Fruit fly (Drosophila melanogaster) whole organism, embryonic: Measurements from ENCODE around the gene Osi21.
A peak's percentile ranks its signal among the peaks of the same experiment; 100 is the strongest.

Experiments used
- Bdp1 ChIP-seq: fragments of 200-800 bp; sonication (Bioruptor generic); optimal IDR thresholded peaks from 3 replicates; lab custom pipeline; 2016; ENCODE audit warnings: missing biosample characterization, missing genetic modification characterization
- Bteb2 ChIP-seq: fragments of 200-800 bp; sonication (Bioruptor generic); optimal IDR thresholded peaks from 2 replicates; lab custom pipeline; 2016; ENCODE audit warnings: missing biosample characterization, missing genetic modification characterization
- CG10147 ChIP-seq: fragments of 200-800 bp; sonication (Bioruptor generic); optimal IDR thresholded peaks from 2 replicates; lab custom pipeline; 2019; ENCODE audit warnings: missing biosample characterization, mild to moderate bottlenecking, missing genetic modification characterization, moderate library complexity
- CG11456 ChIP-seq: fragments of 200-800 bp; sonication (Bioruptor generic); IDR thresholded peaks from 3 replicates; pipeline ENCODE4 v1.3.6; 2022; ENCODE audit warnings: missing biosample characterization, missing genetic modification characterization
- CG12744 ChIP-seq: fragments of 200-800 bp; sonication (Bioruptor generic); optimal IDR thresholded peaks from 2 replicates; lab custom pipeline; 2016; ENCODE audit warnings: missing biosample characterization, missing genetic modification characterization
- CG14965 ChIP-seq: fragments of 200-800 bp; sonication (Bioruptor generic); optimal IDR thresholded peaks from 2 replicates; lab custom pipeline; 2016; ENCODE audit warnings: missing biosample characterization, missing genetic modification characterization, borderline replicate concordance
- CG16815 ChIP-seq: fragments of 200-800 bp; sonication (Bioruptor generic); optimal IDR thresholded peaks from 3 replicates; lab custom pipeline; 2017; ENCODE audit warnings: missing biosample characterization, mild to moderate bottlenecking, missing genetic modification characterization
- CG17186 ChIP-seq: fragments of 200-800 bp; sonication (Bioruptor generic); optimal IDR thresholded peaks from 3 replicates; lab custom pipeline; 2017; ENCODE audit warnings: missing biosample characterization, missing genetic modification reagents, missing genetic modification characterization
- CG17328 ChIP-seq: fragments of 200-800 bp; sonication (Bioruptor generic); IDR thresholded peaks from 2 replicates; pipeline ENCODE4 v1.3.6; 2022; ENCODE audit warnings: missing biosample characterization, missing genetic modification characterization
- CG18262 ChIP-seq: fragments of 200-800 bp; optimal IDR thresholded peaks from 3 replicates; lab custom pipeline; 2019; ENCODE audit warnings: missing biosample characterization, mild to moderate bottlenecking, missing genetic modification characterization, moderate library complexity
- CG18476 ChIP-seq: fragments of 200-800 bp; sonication (Bioruptor generic); optimal IDR thresholded peaks from 2 replicates; lab custom pipeline; 2016; ENCODE audit warnings: missing biosample characterization, mild to moderate bottlenecking, missing genetic modification characterization
- CG33213 ChIP-seq: fragments of 200-800 bp; sonication (Bioruptor generic); optimal IDR thresholded peaks from 3 replicates; lab custom pipeline; 2016; ENCODE audit warnings: missing biosample characterization, missing genetic modification characterization
- CG3407 ChIP-seq: fragments of 200-800 bp; sonication (Bioruptor generic); optimal IDR thresholded peaks from 2 replicates; lab custom pipeline; 2018; ENCODE audit warnings: missing biosample characterization, mild to moderate bottlenecking, missing genetic modification characterization
- CG4328 ChIP-seq: fragments of 200-800 bp; sonication (Bioruptor generic); optimal IDR thresholded peaks from 3 replicates; lab custom pipeline; 2017; ENCODE audit warnings: missing biosample characterization, missing genetic modification reagents, missing genetic modification characterization
- CG4820 ChIP-seq: fragments of 200-800 bp; sonication (Bioruptor generic); optimal IDR thresholded peaks from 3 replicates; lab custom pipeline; 2016; ENCODE audit warnings: missing biosample characterization, missing genetic modification characterization
- CG7556 ChIP-seq: fragments of 200-800 bp; sonication (Bioruptor generic); optimal IDR thresholded peaks from 2 replicates; lab custom pipeline; 2017; ENCODE audit warnings: missing biosample characterization, mild to moderate bottlenecking, missing genetic modification characterization
- CG7786 ChIP-seq: fragments of 200-800 bp; sonication (Bioruptor generic); optimal IDR thresholded peaks from 2 replicates; lab custom pipeline; 2016; ENCODE audit warnings: missing biosample characterization, missing genetic modification characterization
- CG9437 ChIP-seq: fragments of 200-800 bp; sonication (Bioruptor generic); optimal IDR thresholded peaks from 2 replicates; lab custom pipeline; 2018; ENCODE audit warnings: missing biosample characterization, mild to moderate bottlenecking, missing genetic modification characterization
- CG9817 ChIP-seq: fragments of 200-800 bp; sonication (Bioruptor generic); optimal IDR thresholded peaks from 2 replicates; lab custom pipeline; 2018; ENCODE audit warnings: missing biosample characterization, mild to moderate bottlenecking, missing genetic modification characterization, moderate library complexity
- Fer2 ChIP-seq: fragments of 200-800 bp; sonication (Bioruptor generic); optimal IDR thresholded peaks from 2 replicates; lab custom pipeline; 2018; ENCODE audit warnings: missing biosample characterization, mild to moderate bottlenecking, missing genetic modification characterization, moderate library complexity
- Hr78 ChIP-seq, 2 experiments: fragments of 200-800 bp in 1 of 2; fragments of >200 bp in 1 of 2; sonication (Bioruptor generic) in 1 of 2; optimal IDR thresholded peaks; 2 replicates each; lab custom pipeline; 2017 to 2019; ENCODE audit warnings: missing biosample characterization in 2 of 2, missing genetic modification characterization in 2 of 2, mild to moderate bottlenecking in 1 of 2, moderate library complexity in 1 of 2
- MTF-1 ChIP-seq: fragments of 200-800 bp; sonication (Bioruptor generic); optimal IDR thresholded peaks from 2 replicates; lab custom pipeline; 2018; ENCODE audit warnings: missing biosample characterization, mild to moderate bottlenecking, missing genetic modification characterization, borderline replicate concordance
- Med ChIP-seq: fragments of 200-800 bp; sonication (Bioruptor generic); peaks from one replicate; lab custom pipeline; 2016; ENCODE audit warnings: missing biosample characterization, missing genetic modification characterization, mild to moderate bottlenecking, inconsistent platforms, moderate library complexity
- Neu2 ChIP-seq: fragments of 200-800 bp; sonication (Bioruptor generic); optimal IDR thresholded peaks from 3 replicates; lab custom pipeline; 2016; ENCODE audit warnings: missing biosample characterization, missing genetic modification characterization, borderline replicate concordance
- Opbp ChIP-seq: fragments of 200-800 bp; sonication (Bioruptor generic); IDR thresholded peaks from 3 replicates; pipeline ENCODE4 v1.3.6; 2022; ENCODE audit warnings: missing biosample characterization, missing genetic modification characterization; ENCODE audit not compliant: partially characterized antibody
- Six4 ChIP-seq: fragments of 200-800 bp; sonication (Bioruptor generic); optimal IDR thresholded peaks from 2 replicates; lab custom pipeline; 2016; ENCODE audit warnings: missing biosample characterization, missing genetic modification characterization
- Xbp1 ChIP-seq: fragments of 200-800 bp; sonication (Bioruptor generic); optimal IDR thresholded peaks from 3 replicates; lab custom pipeline; 2016; ENCODE audit warnings: missing biosample characterization, mild to moderate bottlenecking, missing genetic modification characterization
- ato ChIP-seq: fragments of 200-800 bp; sonication (Bioruptor generic); IDR thresholded peaks from 2 replicates; pipeline ENCODE4 v1.3.6; 2022; ENCODE audit warnings: missing biosample characterization, missing genetic modification characterization; ENCODE audit not compliant: partially characterized antibody
- az2 ChIP-seq: fragments of 200-800 bp; sonication (Bioruptor generic); optimal IDR thresholded peaks from 3 replicates; lab custom pipeline; 2016; ENCODE audit warnings: missing biosample characterization, missing genetic modification characterization
- bbx ChIP-seq: fragments of 200-800 bp; sonication (Bioruptor generic); IDR thresholded peaks from 2 replicates; pipeline ENCODE4 v1.3.6; 2022; ENCODE audit warnings: missing biosample characterization, missing genetic modification characterization; ENCODE audit not compliant: partially characterized antibody
- cato ChIP-seq: fragments of 200-800 bp; sonication (Bioruptor generic); optimal IDR thresholded peaks from 2 replicates; lab custom pipeline; 2016; ENCODE audit warnings: missing biosample characterization, missing genetic modification characterization, borderline replicate concordance
- disco-r ChIP-seq: fragments of 200-800 bp; sonication (Bioruptor generic); optimal IDR thresholded peaks from 2 replicates; lab custom pipeline; 2016; ENCODE audit warnings: missing biosample characterization, missing genetic modification characterization
- dpn ChIP-seq, 2 experiments: fragments of 200-800 bp; sonication (Bioruptor generic); optimal IDR thresholded peaks; 3 replicates each; lab custom pipeline; 2016; ENCODE audit warnings: missing biosample characterization in 2 of 2, missing genetic modification characterization in 2 of 2
- fru ChIP-seq: fragments of >200 bp; optimal IDR thresholded peaks from 2 replicates; lab custom pipeline; 2017
- grau ChIP-seq: fragments of 200-800 bp; optimal IDR thresholded peaks from 3 replicates; lab custom pipeline; 2019; ENCODE audit warnings: missing biosample characterization, mild to moderate bottlenecking, missing genetic modification characterization, moderate library complexity
- hbn ChIP-seq: fragments of 200-800 bp; sonication (Bioruptor generic); IDR thresholded peaks from 2 replicates; pipeline ENCODE4 v1.3.6; 2022; ENCODE audit warnings: missing biosample characterization, missing genetic modification characterization; ENCODE audit not compliant: partially characterized antibody
- kah ChIP-seq: fragments of 200-800 bp; sonication (Bioruptor generic); optimal IDR thresholded peaks from 2 replicates; lab custom pipeline; 2018; ENCODE audit warnings: missing biosample characterization, mild to moderate bottlenecking, missing genetic modification characterization
- lilli ChIP-seq: fragments of 200-800 bp; sonication (Bioruptor generic); optimal IDR thresholded peaks from 3 replicates; lab custom pipeline; 2016; ENCODE audit warnings: missing biosample characterization, missing genetic modification characterization
- lmd ChIP-seq: fragments of 200-800 bp; sonication (Bioruptor generic); IDR thresholded peaks from 2 replicates; pipeline ENCODE4 v1.3.6; 2022; ENCODE audit warnings: missing biosample characterization, missing genetic modification characterization
- luna ChIP-seq: fragments of 200-800 bp; sonication (Bioruptor generic); optimal IDR thresholded peaks from 2 replicates; lab custom pipeline; 2016; ENCODE audit warnings: missing biosample characterization, missing genetic modification characterization
- nerfin-1 ChIP-seq: fragments of 200-800 bp; sonication (Bioruptor generic); optimal IDR thresholded peaks from 3 replicates; lab custom pipeline; 2019; ENCODE audit warnings: missing biosample characterization, mild to moderate bottlenecking, missing genetic modification characterization, moderate library complexity
- nerfin-2 ChIP-seq: fragments of 200-800 bp; sonication (Bioruptor generic); IDR thresholded peaks from 2 replicates; pipeline ENCODE4 v1.3.6; 2022; ENCODE audit warnings: missing biosample characterization, missing genetic modification characterization; ENCODE audit not compliant: partially characterized antibody
- nom ChIP-seq: fragments of 200-800 bp; sonication (Bioruptor generic); optimal IDR thresholded peaks from 2 replicates; lab custom pipeline; 2017; ENCODE audit warnings: missing biosample characterization, missing genetic modification characterization, mild to moderate bottlenecking, moderate library complexity, missing genetic modification reagents
- pnt ChIP-seq: fragments of 200-800 bp; sonication (Bioruptor generic); optimal IDR thresholded peaks from 3 replicates; lab custom pipeline; 2016; ENCODE audit warnings: missing biosample characterization, missing genetic modification characterization
- schlank ChIP-seq: fragments of 200-800 bp; sonication (Bioruptor generic); optimal IDR thresholded peaks from 2 replicates; lab custom pipeline; 2018; ENCODE audit warnings: missing biosample characterization, mild to moderate bottlenecking, missing genetic modification characterization
- scrt ChIP-seq: fragments of 200-800 bp; sonication (Bioruptor generic); optimal IDR thresholded peaks from 2 replicates; lab custom pipeline; 2018; ENCODE audit warnings: missing biosample characterization, mild to moderate bottlenecking, missing genetic modification characterization, moderate library complexity
- sisA ChIP-seq: fragments of 200-800 bp; sonication (Bioruptor generic); IDR thresholded peaks from 2 replicates; pipeline ENCODE4 v1.3.6; 2022; ENCODE audit warnings: missing biosample characterization, missing genetic modification characterization
- ssp ChIP-seq: fragments of 200-800 bp; sonication (Bioruptor generic); IDR thresholded peaks from 2 replicates; pipeline ENCODE4 v1.3.6; 2022; ENCODE audit warnings: missing biosample characterization, missing genetic modification characterization
- trem ChIP-seq: fragments of 200-800 bp; optimal IDR thresholded peaks from 3 replicates; lab custom pipeline; 2019; ENCODE audit warnings: missing biosample characterization, mild to moderate bottlenecking, missing genetic modification characterization, moderate library complexity

Osi21 gene

dm6 chr2L:11331668-11332262 lies 46.3 kb upstream of the Osi21 start (continued):
- peak; percentile 49 to 58 for TF ChIP-seq dpn (GFP tag; optimal IDR thresholded peaks at IDR 0.05; lab: Kevin White, UChicago)
- TF ChIP-seq sisA, result peak; percentile 57; the same call in 1 of the 2 replicates
- peak; percentile 3 for TF ChIP-seq CG7786 (GFP tag; lab: Kevin White, UChicago)
- no peak for TF ChIP-seq CG11456 (GFP tag; lab: Robert Waterston, UW)
- no peak for TF ChIP-seq Opbp (GFP tag; lab: Robert Waterston, UW)
- TF ChIP-seq grau (tag; lab: Kevin White, UChicago), result peak; percentile 59
- TF ChIP-seq nom (GFP tag; lab: Kevin White, UChicago), result no peak
- TF ChIP-seq CG4328 (GFP tag; lab: Kevin White, UChicago), result no peak
- no peak for TF ChIP-seq Fer2 (tag; lab: Kevin White, UChicago)
- no peak for TF ChIP-seq kah (GFP tag; lab: Kevin White, UChicago)
- no peak for TF ChIP-seq CG17186 (GFP tag; lab: Kevin White, UChicago)
- TF ChIP-seq schlank (tag; lab: Kevin White, UChicago), result no peak
- TF ChIP-seq CG18476, result peak; percentile 13
- peak; percentile 18 for TF ChIP-seq trem (tag; lab: Kevin White, UChicago)
- TF ChIP-seq ato (GFP tag; lab: Robert Waterston, UW), result no peak
- no peak for TF ChIP-seq Med (GFP tag; lab: Kevin White, UChicago)
- TF ChIP-seq Hr78 (GFP tag; optimal IDR thresholded peaks at IDR 0.05; lab: Kevin White, UChicago), result peak in 1 of 2 experiments; percentile 17
- no peak for TF ChIP-seq CG33213 (GFP tag; lab: Kevin White, UChicago)
- TF ChIP-seq Bteb2 (GFP tag; lab: Kevin White, UChicago), result peak; percentile 2
- TF ChIP-seq CG9437 (GFP tag; lab: Kevin White, UChicago), result peak; percentile 37
- TF ChIP-seq MTF-1, result no peak
- no peak for TF ChIP-seq CG16815 (GFP tag; lab: Kevin White, UChicago)
- peak; percentile 60 for TF ChIP-seq Xbp1 (GFP tag; lab: Kevin White, UChicago)
- peak; percentile 36 for TF ChIP-seq ssp (GFP tag; lab: Robert Waterston, UW)
- peak; percentile 30 for TF ChIP-seq pnt
- TF ChIP-seq CG9817 (tag; lab: Kevin White, UChicago), result no peak
- TF ChIP-seq CG17328 (GFP tag; lab: Robert Waterston, UW), result peak; percentile 64; the same call in 1 of the 2 replicates
- no peak for TF ChIP-seq cato
- TF ChIP-seq Six4, result peak; percentile 23
- no peak for TF ChIP-seq luna (GFP tag; lab: Kevin White, UChicago)
- no peak for TF ChIP-seq CG12744 (GFP tag; lab: Kevin White, UChicago)
- TF ChIP-seq CG7556 (GFP tag; lab: Kevin White, UChicago), result peak; percentile 46
- no peak for TF ChIP-seq CG14965 (GFP tag; lab: Kevin White, UChicago)
- peak; percentile 47 for TF ChIP-seq az2 (GFP tag; lab: Kevin White, UChicago)
- peak; percentile 26 for TF ChIP-seq CG10147 (GFP tag; lab: Kevin White, UChicago)
- peak; percentile 60 for TF ChIP-seq CG4820 (GFP tag; lab: Kevin White, UChicago)
- no peak for TF ChIP-seq hbn (GFP tag; lab: Robert Waterston, UW)
- TF ChIP-seq CG18262 (tag; lab: Kevin White, UChicago), result peak; percentile 48
- no peak for TF ChIP-seq Bdp1 (GFP tag; lab: Kevin White, UChicago)
- no peak for TF ChIP-seq CG3407 (GFP tag; lab: Kevin White, UChicago)
- no peak for TF ChIP-seq nerfin-2 (GFP tag; lab: Robert Waterston, UW)
- peak; percentile 35 for TF ChIP-seq nerfin-1 (tag; lab: Kevin White, UChicago)
- no peak for TF ChIP-seq fru (lab: Kevin White, UChicago)
- TF ChIP-seq Neu2 (GFP tag; lab: Kevin White, UChicago), result no peak
- peak; percentile 27 for TF ChIP-seq lilli (GFP tag; lab: Kevin White, UChicago)
- TF ChIP-seq bbx (GFP tag; lab: Robert Waterston, UW), result no peak
- TF ChIP-seq scrt (GFP tag; lab: Kevin White, UChicago), result no peak
- peak; percentile 51 for TF ChIP-seq lmd (GFP tag; lab: Robert Waterston, UW)
- no peak for TF ChIP-seq disco-r
